Worm (Caenorhabditis elegans) whole organism, L4 larva: ENCODE measurements around the gene F52E4.5.

Source experiments
- Y48G9A.11 ChIP-seq: fragments of 200-800 bp; sonication (Bioruptor generic); IDR thresholded peaks from 2 replicates; pipeline ENCODE4 v1.3.6; 2022; ENCODE audit warnings: missing genetic modification reagents, missing genetic modification characterization, missing compliant biosample characterization
- ctbp-1 ChIP-seq: fragments of 200-800 bp; sonication (Bioruptor generic); IDR thresholded peaks from 2 replicates; pipeline ENCODE4 v1.3.6; 2022; ENCODE audit warnings: missing genetic modification reagents, missing genetic modification characterization, missing compliant biosample characterization
- jun-1 ChIP-seq: fragments of 150-350 bp; optimal IDR thresholded peaks from 2 replicates; lab custom pipeline; 2014; ENCODE audit warnings: missing biosample characterization, missing genetic modification reagents, missing genetic modification characterization
- lin-15B ChIP-seq: fragments of 150-350 bp; sonication (generic microtip); optimal IDR thresholded peaks from 3 replicates; lab custom pipeline; 2014; ENCODE audit warnings: missing biosample characterization, missing genetic modification characterization
- lsy-2 ChIP-seq, 2 experiments: fragments of 150-350 bp in 1 of 2; sonication (generic microtip) in 1 of 2; optimal IDR thresholded peaks; 2 replicates each; lab custom pipeline; 2014 to 2017; ENCODE audit warnings: missing biosample characterization in 2 of 2, missing genetic modification characterization in 2 of 2
- mep-1 ChIP-seq: fragments of 150-350 bp; sonication (generic microtip); optimal IDR thresholded peaks from 3 replicates; lab custom pipeline; 2014; ENCODE audit warnings: missing biosample characterization, missing genetic modification characterization
- nhr-10 ChIP-seq: fragments of 150-350 bp; optimal IDR thresholded peaks from 2 replicates; lab custom pipeline; 2014; ENCODE audit warnings: missing biosample characterization, missing genetic modification characterization
- nhr-11 ChIP-seq: fragments of 150-350 bp; optimal IDR thresholded peaks from 2 replicates; lab custom pipeline; 2014; ENCODE audit warnings: missing biosample characterization, missing genetic modification characterization
- nhr-111 ChIP-seq: fragments of 200-800 bp; sonication (Bioruptor generic); optimal IDR thresholded peaks from 2 replicates; lab custom pipeline; 2018; ENCODE audit warnings: mild to moderate bottlenecking, missing genetic modification characterization, missing compliant biosample characterization
- nhr-76 ChIP-seq: fragments of 150-350 bp; optimal IDR thresholded peaks from 2 replicates; lab custom pipeline; 2014; ENCODE audit warnings: missing biosample characterization, missing genetic modification characterization
- snpc-4 ChIP-seq: fragments of 150-350 bp; optimal IDR thresholded peaks from 2 replicates; lab custom pipeline; 2014; ENCODE audit warnings: missing biosample characterization, missing genetic modification characterization
- spr-3 ChIP-seq: fragments of 200-800 bp; sonication (Bioruptor generic); optimal IDR thresholded peaks from 2 replicates; lab custom pipeline; 2018; ENCODE audit warnings: mild to moderate bottlenecking, missing genetic modification characterization, missing compliant biosample characterization
- zfp-3 ChIP-seq: fragments of 200-800 bp; sonication (Bioruptor generic); conservative IDR thresholded peaks from 2 replicates; pipeline ENCODE4 v1.3.6; 2022; ENCODE audit warnings: missing genetic modification reagents, missing genetic modification characterization, missing compliant biosample characterization
- ztf-11 ChIP-seq: fragments of 150-350 bp; optimal IDR thresholded peaks from 2 replicates; lab custom pipeline; 2014; ENCODE audit warnings: missing biosample characterization, missing genetic modification characterization

DNA sequence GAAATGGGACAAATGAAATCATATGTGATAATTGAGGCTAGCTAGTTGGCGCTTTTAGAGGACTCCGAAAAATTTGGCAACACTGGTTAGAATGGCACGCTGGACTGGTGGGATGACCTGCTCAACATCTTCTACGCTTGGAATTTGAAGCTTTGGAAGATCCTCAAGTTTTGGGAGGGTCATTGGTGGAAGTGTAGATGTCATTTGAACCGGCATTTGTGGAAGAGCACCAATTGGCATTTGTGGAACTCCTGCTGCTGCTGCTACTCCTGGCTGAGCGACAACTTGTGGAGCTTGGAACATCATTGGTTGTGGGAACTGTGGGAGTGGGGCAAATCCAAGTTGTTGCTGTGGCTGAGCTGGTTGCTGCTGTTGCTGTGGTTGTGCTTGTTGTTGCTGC lies 5.3 kb upstream of the F52E4.5 start:
- TF ChIP-seq nhr-10 (tag; lab: Kevin White, UChicago) (no peak), Y48G9A.11 (GFP tag; lab: Robert Waterston, UW) (no peak), snpc-4 (tag; lab: Kevin White, UChicago) (no peak), ctbp-1 (no peak), nhr-11 (tag; lab: Kevin White, UChicago) (no peak), zfp-3 (GFP tag; lab: Robert Waterston, UW) (no peak), lsy-2 (tag; optimal IDR thresholded peaks at IDR 0.05; lab: Kevin White, UChicago) (peak in 1 of 2 experiments; percentile 15), mep-1 (tag; lab: Kevin White, UChicago) (no peak), jun-1 (no peak), nhr-76 (tag; lab: Kevin White, UChicago) (no peak), spr-3 (GFP tag; lab: Kevin White, UChicago) (no peak), ztf-11 (tag; lab: Kevin White, UChicago) (no peak), lin-15B (no peak), nhr-111 (no peak)
